Fruit fly (Drosophila melanogaster): ENCODE data around the gene SoYb.

DNA sequence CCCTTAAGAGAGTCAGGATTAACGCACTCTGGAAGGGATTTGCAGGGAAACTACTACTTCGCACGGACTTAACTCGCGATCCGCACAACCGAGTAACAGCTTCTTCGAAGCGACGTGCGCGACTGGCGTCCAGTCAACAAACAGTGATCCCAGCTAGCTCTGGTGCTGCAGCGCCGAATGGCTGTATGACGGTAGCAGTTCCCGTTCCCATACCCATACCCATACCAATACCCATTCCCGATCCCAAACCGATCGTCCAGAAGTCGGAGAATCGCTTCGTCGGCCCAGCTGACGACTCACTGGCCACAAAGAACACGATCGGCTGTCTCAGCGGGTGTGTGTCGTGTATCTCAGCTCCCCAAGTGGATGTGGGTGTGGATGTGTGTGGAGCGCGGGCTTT is 55.3 kb downstream of the SoYb start, which contains the start of gene CG5853:
- no peak for TF ChIP-seq topi (GFP tag; optimal IDR thresholded peaks at IDR 0.05)
- TF ChIP-seq vri (GFP tag; optimal IDR thresholded peaks at IDR 0.05) = peak; percentile 96
- TF ChIP-seq net (GFP tag; optimal IDR thresholded peaks at IDR 0.05) = peak; percentile 50
- TF ChIP-seq Blimp-1 (GFP tag; optimal IDR thresholded peaks at IDR 0.05) = no peak
- TF ChIP-seq CG6276 (GFP tag; optimal IDR thresholded peaks at IDR 0.05) = no peak
- TF ChIP-seq Gug (GFP tag; IDR thresholded peaks at IDR 0.05) = no peak
- no peak for TF ChIP-seq CG34406 (GFP tag; optimal IDR thresholded peaks at IDR 0.05)

All from whole organism, prepupa.